Worm (Caenorhabditis elegans): ENCODE measurements around the gene C06A6.7.

C06A6.7 gene

ce11 chrIV:7850329-7850728 lies 12.0 kb upstream of the C06A6.7 start:
- TF ChIP-seq Y22D7AL.16 (tag; optimal IDR thresholded peaks at IDR 0.05): no peak
- no peak for TF ChIP-seq ztf-16 (tag; optimal IDR thresholded peaks at IDR 0.05)
- no peak for TF ChIP-seq nfya-1 (tag; optimal IDR thresholded peaks at IDR 0.05)
- no peak for TF ChIP-seq fkh-6 (tag; optimal IDR thresholded peaks at IDR 0.05)
- no peak for TF ChIP-seq unc-86 (tag; optimal IDR thresholded peaks at IDR 0.05)
- TF ChIP-seq fkh-10 (GFP tag; optimal IDR thresholded peaks at IDR 0.05): no peak
- TF ChIP-seq ceh-2 (tag; optimal IDR thresholded peaks at IDR 0.05): no peak
- no peak for TF ChIP-seq unc-55 (GFP tag; optimal IDR thresholded peaks at IDR 0.05)
- no peak for TF ChIP-seq elt-4 (tag; optimal IDR thresholded peaks at IDR 0.05)
- no peak for TF ChIP-seq ttx-3 (tag; optimal IDR thresholded peaks at IDR 0.05)
- TF ChIP-seq K09A11.1 (tag; optimal IDR thresholded peaks at IDR 0.05; ENCODE audit: insufficient read depth): no peak
- no peak for TF ChIP-seq ceh-31 (tag; optimal IDR thresholded peaks at IDR 0.05)
- TF ChIP-seq K02D7.2 (tag; optimal IDR thresholded peaks at IDR 0.05): no peak
- TF ChIP-seq ceh-48 (tag; optimal IDR thresholded peaks at IDR 0.05): no peak
- TF ChIP-seq ceh-34 (tag; optimal IDR thresholded peaks at IDR 0.05): no peak
- no peak for TF ChIP-seq nhr-11 (tag; optimal IDR thresholded peaks at IDR 0.05)

DNA sequence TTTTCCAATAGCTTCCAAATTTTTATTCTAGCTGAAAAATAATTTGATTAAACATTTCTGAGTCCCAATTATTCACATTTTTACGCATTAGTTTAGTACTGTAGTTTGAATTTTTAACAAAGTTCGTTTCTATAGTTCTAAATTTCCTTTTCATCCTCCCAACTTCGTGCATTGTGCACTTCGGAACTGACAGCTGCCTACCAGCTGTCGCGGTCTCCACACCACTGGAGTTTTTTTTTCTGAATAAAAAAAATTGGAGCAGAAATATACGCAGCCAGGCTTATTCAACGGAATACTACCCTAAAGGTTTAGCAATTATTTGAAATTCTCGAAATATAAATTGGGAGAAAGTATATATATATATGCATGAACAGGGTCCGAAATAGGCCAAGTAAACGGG lies 10.9 kb upstream of the C06A6.7 start:
- TF ChIP-seq F13H6.1 (tag; optimal IDR thresholded peaks at IDR 0.05): no peak
- no peak for TF ChIP-seq hlh-30 (tag; optimal IDR thresholded peaks at IDR 0.05; ENCODE audit: insufficient read depth)

DNA sequence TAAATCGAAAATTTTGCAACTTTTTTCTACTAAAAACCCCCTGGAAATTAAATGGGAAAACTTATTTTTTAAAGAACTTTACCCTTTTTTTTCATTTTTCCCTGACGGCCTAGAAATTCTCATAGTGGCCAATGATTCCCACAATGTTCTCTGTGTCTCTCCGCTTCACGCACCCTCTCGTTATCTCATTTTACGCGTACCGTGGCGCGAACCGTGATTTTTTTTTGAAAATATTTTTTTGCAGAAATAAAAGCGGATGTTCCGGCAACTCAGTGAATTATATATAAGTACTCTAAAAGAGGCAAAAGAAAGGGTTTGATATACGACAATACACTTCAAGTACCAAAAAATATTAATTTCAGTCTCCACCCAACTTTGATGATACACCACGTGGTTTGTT lies 8.1 kb upstream of the C06A6.7 start, which contains the start of gene C06A6.2:
TSS of gene C06A6.2 (plus strand) at position 237 of the 400 bp plus-strand sequence.
- no peak for TF ChIP-seq ama-1 (optimal IDR thresholded peaks at IDR 0.05)
- no peak for TF ChIP-seq ceh-14 (tag; optimal IDR thresholded peaks at IDR 0.05)
- no peak for TF ChIP-seq nhr-232 (tag; optimal IDR thresholded peaks at IDR 0.05)
- TF ChIP-seq dve-1 (tag; optimal IDR thresholded peaks at IDR 0.05): no peak

- TF ChIP-seq gmeb-2 (tag; optimal IDR thresholded peaks at IDR 0.05) (no peak), Y22D7AL.16 (tag; optimal IDR thresholded peaks at IDR 0.05) (no peak), pros-1 (tag; optimal IDR thresholded peaks at IDR 0.05) (peak; percentile 67), zip-5 (tag; optimal IDR thresholded peaks at IDR 0.05) (peak; percentile 14), dve-1 (tag; optimal IDR thresholded peaks at IDR 0.05) (no peak), elt-2 (tag; optimal IDR thresholded peaks at IDR 0.05) (peak; percentile 42), ceh-14 (tag; optimal IDR thresholded peaks at IDR 0.05) (peak; percentile 44), lim-6 (tag; optimal IDR thresholded peaks at IDR 0.05) (peak; percentile 0), dmd-4 (tag; optimal IDR thresholded peaks at IDR 0.05; ENCODE audit: borderline replicate concordance) (peak; percentile 78), ceh-48 (tag; optimal IDR thresholded peaks at IDR 0.05) (peak; percentile 42), sdc-2 (tag; optimal IDR thresholded peaks at IDR 0.05) (peak; percentile 43), tbx-7 (tag; optimal IDR thresholded peaks at IDR 0.05) (peak; percentile 36), elt-4 (tag; optimal IDR thresholded peaks at IDR 0.05) (no peak), pat-9 (tag; optimal IDR thresholded peaks at IDR 0.05) (peak; percentile 4), lin-11 (tag; optimal IDR thresholded peaks at IDR 0.05) (no peak), F13H6.1 (tag; optimal IDR thresholded peaks at IDR 0.05) (peak; percentile 59), K09A11.1 (tag; optimal IDR thresholded peaks at IDR 0.05; ENCODE audit: insufficient read depth) (no peak), fkh-6 (tag; optimal IDR thresholded peaks at IDR 0.05) (peak; percentile 34), hlh-30 (tag; optimal IDR thresholded peaks at IDR 0.05; ENCODE audit: insufficient read depth) (peak; percentile 17), mec-3 (tag; optimal IDR thresholded peaks at IDR 0.05; ENCODE audit: borderline replicate concordance) (no peak), C08G9.2 (tag; optimal IDR thresholded peaks at IDR 0.05) (peak; percentile 51), ceh-30 (tag; optimal IDR thresholded peaks at IDR 0.05) (peak; percentile 1), ttx-3 (tag; optimal IDR thresholded peaks at IDR 0.05) (no peak), hlh-6 (tag; optimal IDR thresholded peaks at IDR 0.05) (peak; percentile 67), ama-1 (optimal IDR thresholded peaks at IDR 0.05) (no peak), nfya-1 (tag; optimal IDR thresholded peaks at IDR 0.05) (peak; percentile 84), C38D4.7 (GFP tag; optimal IDR thresholded peaks at IDR 0.05) (peak; percentile 12), nhr-232 (tag; optimal IDR thresholded peaks at IDR 0.05) (no peak), ref-2 (tag; optimal IDR thresholded peaks at IDR 0.05) (peak; percentile 87), rnt-1 (tag; optimal IDR thresholded peaks at IDR 0.05) (peak; percentile 74), ceh-24 (tag; optimal IDR thresholded peaks at IDR 0.05) (no peak), eyg-1 (tag; optimal IDR thresholded peaks at IDR 0.05) (no peak), ceh-19 (GFP tag; optimal IDR thresholded peaks at IDR 0.05) (peak; percentile 74), hlh-15 (tag; optimal IDR thresholded peaks at IDR 0.05) (no peak), unc-86 (tag; optimal IDR thresholded peaks at IDR 0.05) (no peak), madf-2 (tag; optimal IDR thresholded peaks at IDR 0.05) (peak; percentile 25), ceh-34 (tag; optimal IDR thresholded peaks at IDR 0.05) (peak; percentile 77), sox-4 (tag; optimal IDR thresholded peaks at IDR 0.05) (peak; percentile 12), ceh-31 (tag; optimal IDR thresholded peaks at IDR 0.05) (peak; percentile 85)
These were observed 7.3 kb upstream of the C06A6.7 start for ce11 chrIV:7845585-7845984.

Data from whole organism, late embryonic.